Worm (Caenorhabditis elegans) whole organism, L1 larva: ENCODE results near the gene srx-128.

Experiments
- C34B4.2 ChIP-seq: sonication (generic microtip); optimal IDR thresholded peaks from 2 replicates; lab custom pipeline; 2017; ENCODE audit warnings: mild to moderate bottlenecking, missing genetic modification characterization, missing compliant biosample characterization
- ceh-88 ChIP-seq: fragments of 200-800 bp; sonication (Bioruptor generic); IDR thresholded peaks from 2 replicates; pipeline ENCODE4 v1.3.6; 2022; ENCODE audit warnings: missing genetic modification characterization, missing compliant biosample characterization
- efl-1 ChIP-seq, 4 experiments: fragments of 150-350 bp; optimal IDR thresholded peaks in 3 of 4; peaks in 1 of 4; 1 replicate in 1 of 4; 2 replicates in 3 of 4; lab custom pipeline; 2014; ENCODE audit warnings: missing biosample characterization in 2 of 4, missing genetic modification characterization in 2 of 4, missing genetic modification reagents in 2 of 4
- egl-13 ChIP-seq: sonication (generic microtip); optimal IDR thresholded peaks from 2 replicates; lab custom pipeline; 2016; ENCODE audit warnings: missing genotype, missing genetic modification reagents, missing genetic modification characterization, missing compliant biosample characterization
- egl-27 ChIP-seq, 2 experiments: fragments of 150-350 bp in 1 of 2; sonication (generic microtip); optimal IDR thresholded peaks; 3 replicates each; lab custom pipeline; 2017 to 2018; ENCODE audit warnings: missing biosample characterization in 2 of 2, missing genetic modification characterization in 2 of 2, missing genetic modification reagents in 2 of 2
- elt-2 ChIP-seq: sonication (generic microtip); optimal IDR thresholded peaks from 2 replicates; lab custom pipeline; 2016; ENCODE audit warnings: missing genetic modification characterization, mild to moderate bottlenecking, inconsistent platforms, missing compliant biosample characterization, missing genetic modification reagents
- elt-3 ChIP-seq, 6 experiments: fragments of 150-350 bp in 1 of 6; sonication (generic microtip); optimal IDR thresholded peaks; 2 replicates each; lab custom pipeline; 2017 to 2018; ENCODE audit warnings: missing biosample characterization in 6 of 6, missing genetic modification characterization in 6 of 6, inconsistent platforms in 1 of 6
- fkh-8 ChIP-seq: sonication (generic microtip); optimal IDR thresholded peaks from 2 replicates; lab custom pipeline; 2016; ENCODE audit warnings: mild to moderate bottlenecking, missing genetic modification characterization, missing compliant biosample characterization
- fos-1 ChIP-seq: fragments of 150-350 bp; optimal IDR thresholded peaks from 2 replicates; lab custom pipeline; 2014; ENCODE audit warnings: missing biosample characterization, missing genetic modification characterization
- grh-1 ChIP-seq: fragments of 200-800 bp; sonication (Bioruptor generic); IDR thresholded peaks from 2 replicates; pipeline ENCODE4 v1.3.6; 2022; ENCODE audit warnings: missing genetic modification reagents, missing genetic modification characterization, missing compliant biosample characterization
- hlh-17 ChIP-seq: fragments of 200-800 bp; sonication (Bioruptor generic); optimal IDR thresholded peaks from 2 replicates; lab custom pipeline; 2018; ENCODE audit warnings: missing genetic modification characterization, mild to moderate bottlenecking, missing compliant biosample characterization, moderate library complexity, borderline replicate concordance
- hlh-4 ChIP-seq: sonication (generic microtip); optimal IDR thresholded peaks from 2 replicates; lab custom pipeline; 2016; ENCODE audit warnings: mild to moderate bottlenecking, missing genetic modification characterization, missing compliant biosample characterization
- irx-1 ChIP-seq: sonication (generic microtip); optimal IDR thresholded peaks from 2 replicates; lab custom pipeline; 2016; ENCODE audit warnings: missing genetic modification characterization, missing compliant biosample characterization
- lin-13 ChIP-seq: fragments of 150-350 bp; optimal IDR thresholded peaks from 2 replicates; lab custom pipeline; 2014; ENCODE audit warnings: missing biosample characterization, missing genetic modification reagents, missing genetic modification characterization
- lin-14 ChIP-seq: fragments of 200-800 bp; sonication (Bioruptor generic); optimal IDR thresholded peaks from 2 replicates; lab custom pipeline; 2018; ENCODE audit warnings: mild to moderate bottlenecking, missing genetic modification characterization, moderate library complexity, missing compliant biosample characterization
- lir-3 ChIP-seq: sonication (generic microtip); optimal IDR thresholded peaks from 2 replicates; lab custom pipeline; 2016; ENCODE audit warnings: mild to moderate bottlenecking, missing genetic modification characterization, moderate library complexity, missing compliant biosample characterization; ENCODE audit not compliant: poor library complexity
- mab-9 ChIP-seq: fragments of 200-800 bp; sonication (Bioruptor generic); IDR thresholded peaks from 2 replicates; pipeline ENCODE4 v1.3.6; 2022; ENCODE audit warnings: missing genetic modification reagents, missing genetic modification characterization, missing compliant biosample characterization
- mdl-1 ChIP-seq, 2 experiments: fragments of 150-350 bp; optimal IDR thresholded peaks; 2 replicates each; lab custom pipeline; 2014 to 2017; ENCODE audit warnings: missing biosample characterization in 2 of 2, missing genetic modification characterization in 2 of 2, inconsistent platforms in 1 of 2
- mep-1 ChIP-seq: fragments of 150-350 bp; optimal IDR thresholded peaks from 2 replicates; lab custom pipeline; 2014; ENCODE audit warnings: missing biosample characterization, missing genetic modification characterization
- nhr-12 ChIP-seq: sonication (generic microtip); optimal IDR thresholded peaks from 2 replicates; lab custom pipeline; 2017; ENCODE audit warnings: missing biosample characterization, missing genetic modification characterization
- nhr-20 ChIP-seq: sonication (generic microtip); optimal IDR thresholded peaks from 2 replicates; lab custom pipeline; 2016; ENCODE audit warnings: mild to moderate bottlenecking, missing genetic modification characterization, missing compliant biosample characterization
- nhr-47 ChIP-seq: sonication (generic microtip); optimal IDR thresholded peaks from 2 replicates; lab custom pipeline; 2016; ENCODE audit warnings: mild to moderate bottlenecking, missing genetic modification characterization, moderate library complexity, missing compliant biosample characterization
- nhr-71 ChIP-seq: sonication (generic microtip); optimal IDR thresholded peaks from 2 replicates; lab custom pipeline; 2016; ENCODE audit warnings: mild to moderate bottlenecking, missing genetic modification characterization, moderate library complexity, missing compliant biosample characterization
- nhr-76 ChIP-seq: sonication (generic microtip); optimal IDR thresholded peaks from 2 replicates; lab custom pipeline; 2017; ENCODE audit warnings: missing biosample characterization, missing genetic modification characterization
- nhr-77 ChIP-seq: fragments of 150-350 bp; optimal IDR thresholded peaks from 2 replicates; lab custom pipeline; 2014; ENCODE audit warnings: missing biosample characterization, missing genetic modification characterization
- nhr-84 ChIP-seq: sonication (generic microtip); optimal IDR thresholded peaks from 2 replicates; lab custom pipeline; 2017; ENCODE audit warnings: missing biosample characterization, missing genetic modification characterization
- nhr-85 ChIP-seq: sonication (generic microtip); peaks from one replicate; lab custom pipeline; 2016; ENCODE audit warnings: missing genetic modification characterization, inconsistent platforms, missing compliant biosample characterization
- nhr-90 ChIP-seq: sonication (generic microtip); optimal IDR thresholded peaks from 2 replicates; lab custom pipeline; 2016; ENCODE audit warnings: mild to moderate bottlenecking, missing genetic modification characterization, missing compliant biosample characterization; ENCODE audit not compliant: poor library complexity
- pag-3 ChIP-seq: sonication (generic microtip); optimal IDR thresholded peaks from 2 replicates; lab custom pipeline; 2017; ENCODE audit warnings: missing genetic modification characterization, mild to moderate bottlenecking, missing compliant biosample characterization, antibody characterized with exemption, borderline replicate concordance; ENCODE audit not compliant: insufficient read depth
- pax-3 ChIP-seq: fragments of 200-800 bp; sonication (Bioruptor generic); optimal IDR thresholded peaks from 2 replicates; lab custom pipeline; 2018; ENCODE audit warnings: mild to moderate bottlenecking, missing genetic modification characterization, moderate library complexity, missing compliant biosample characterization
- skn-1 ChIP-seq: fragments of 150-350 bp; optimal IDR thresholded peaks from 2 replicates; lab custom pipeline; 2014; ENCODE audit warnings: missing biosample characterization, missing genetic modification characterization
- snpc-4 ChIP-seq: fragments of 150-350 bp; optimal IDR thresholded peaks from 2 replicates; lab custom pipeline; 2014; ENCODE audit warnings: missing biosample characterization, missing genetic modification characterization
- tbx-2 ChIP-seq: sonication (generic microtip); optimal IDR thresholded peaks from 2 replicates; lab custom pipeline; 2016; ENCODE audit warnings: missing genetic modification characterization, missing compliant biosample characterization
- tlp-1 ChIP-seq: fragments of 150-350 bp; optimal IDR thresholded peaks from 2 replicates; lab custom pipeline; 2014; ENCODE audit warnings: missing biosample characterization, missing genetic modification characterization
- unc-130 ChIP-seq: fragments of 150-350 bp; optimal IDR thresholded peaks from 2 replicates; lab custom pipeline; 2017; ENCODE audit warnings: missing biosample characterization, missing genetic modification characterization, inconsistent platforms
- unc-30 ChIP-seq: sonication (generic microtip); optimal IDR thresholded peaks from 2 replicates; lab custom pipeline; 2017; ENCODE audit warnings: missing biosample characterization, missing genetic modification characterization
- unc-62 ChIP-seq: fragments of 150-350 bp; optimal IDR thresholded peaks from 2 replicates; lab custom pipeline; 2014; ENCODE audit warnings: missing biosample characterization, missing genetic modification reagents, missing genetic modification characterization
- unc-98 ChIP-seq: fragments of 200-800 bp; sonication (Bioruptor generic); IDR thresholded peaks from 2 replicates; pipeline ENCODE4 v1.3.6; 2022; ENCODE audit warnings: missing genetic modification characterization, missing compliant biosample characterization
- zag-1 ChIP-seq: fragments of 150-350 bp; optimal IDR thresholded peaks from 2 replicates; lab custom pipeline; 2014; ENCODE audit warnings: missing biosample characterization, missing genetic modification characterization
- zip-4 ChIP-seq: fragments of 200-800 bp; sonication (Bioruptor generic); optimal IDR thresholded peaks from 2 replicates; lab custom pipeline; 2018; ENCODE audit warnings: mild to moderate bottlenecking, missing genetic modification characterization, moderate library complexity, missing compliant biosample characterization
- ztf-11 ChIP-seq, 2 experiments: sonication (generic microtip); optimal IDR thresholded peaks; 2 replicates each; lab custom pipeline; 2016 to 2017; ENCODE audit warnings: missing genetic modification characterization in 2 of 2, missing biosample characterization in 1 of 2, missing compliant biosample characterization in 1 of 2

srx-128 gene

DNA sequence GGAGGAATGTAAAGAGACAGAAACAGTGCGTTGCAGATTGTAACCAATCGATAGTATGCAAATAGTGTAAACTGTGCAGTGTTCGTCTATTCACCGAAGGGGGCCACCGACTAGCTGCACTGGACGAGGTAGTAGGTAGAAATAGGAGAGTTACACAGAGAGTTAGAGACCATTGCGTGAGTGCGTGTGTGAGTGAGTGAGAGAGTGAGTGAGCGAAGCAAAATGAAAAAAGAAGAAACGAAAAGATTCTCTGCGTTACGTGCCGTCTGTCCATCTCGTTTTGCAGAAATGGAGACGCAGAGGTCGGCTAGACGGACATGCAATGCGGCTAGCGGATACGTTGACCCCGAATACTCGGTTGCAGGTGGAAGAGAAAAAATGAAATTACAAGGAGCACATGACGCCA, 28.8 kb upstream of the srx-128 start (continued):
- TF ChIP-seq irx-1 (no peak), nhr-84 (no peak), nhr-47 (peak; percentile 61)

DNA sequence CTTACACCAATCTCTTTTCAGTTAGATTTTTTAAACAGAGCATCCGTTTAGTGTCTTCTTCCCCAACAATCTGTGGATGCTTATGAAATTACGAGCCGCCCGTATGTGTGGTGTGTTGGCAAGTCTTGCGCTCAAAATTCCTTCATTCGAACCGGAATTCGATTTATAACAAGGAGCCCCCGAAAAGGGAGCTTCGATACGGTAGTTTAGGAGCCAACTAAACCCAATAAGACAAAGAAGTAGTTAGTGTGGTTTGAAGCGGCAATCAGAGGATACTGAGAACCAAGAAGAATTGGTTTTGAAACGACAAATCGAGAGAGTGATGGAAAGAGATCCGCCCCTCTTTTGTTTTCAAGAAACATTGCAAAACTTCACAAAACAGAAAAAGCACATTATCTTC, 24.9 kb upstream of the srx-128 start:
- no peak for TF ChIP-seq tbx-2 (tag; lab: Kevin White, UChicago)
- TF ChIP-seq lin-14 (GFP tag; lab: Kevin White, UChicago): peak; percentile 48
- TF ChIP-seq efl-1 (optimal IDR thresholded peaks at IDR 0.05; lab: Kevin White, UChicago): no peak
- TF ChIP-seq efl-1 (GFP tag; optimal IDR thresholded peaks at IDR 0.05 in 1 of 2; lab: Kevin White, UChicago): peak in 1 of 2 experiments; percentile 46
- TF ChIP-seq egl-13 (tag; lab: Kevin White, UChicago): no peak

DNA sequence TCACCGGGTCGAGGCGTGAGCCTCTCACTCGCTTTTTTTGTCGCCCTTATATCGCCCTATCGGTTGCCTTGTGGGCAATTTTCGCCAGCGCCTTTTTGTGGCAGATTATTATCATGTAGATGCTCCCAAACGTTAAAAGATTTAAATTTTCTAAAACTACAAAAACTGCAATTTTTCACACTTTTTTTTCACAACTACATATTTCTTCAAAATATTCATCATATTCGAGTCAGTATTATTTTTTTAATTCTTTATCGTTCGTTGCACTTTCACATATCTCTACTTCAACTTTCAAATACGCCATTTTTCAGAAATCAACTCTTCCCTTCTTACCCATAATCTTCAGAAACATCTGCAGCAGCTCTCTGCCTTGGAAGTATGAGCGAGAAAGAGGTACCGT, 24.3 kb upstream of the srx-128 start, which contains the start of gene ceh-24:
Gene ceh-24 (plus strand): TSS at position 301 of the 400 bp plus-strand sequence.
- TF ChIP-seq nhr-20 (tag; lab: Kevin White, UChicago): no peak
- no peak for TF ChIP-seq irx-1
- TF ChIP-seq lir-3 (tag; lab: Kevin White, UChicago): no peak
- TF ChIP-seq nhr-85 (tag; lab: Kevin White, UChicago): no peak
- TF ChIP-seq lin-13 (GFP tag; lab: Kevin White, UChicago): no peak
- no peak for TF ChIP-seq zag-1 (tag; lab: Kevin White, UChicago)
- TF ChIP-seq hlh-4: no peak
- no peak for TF ChIP-seq mep-1 (tag; lab: Kevin White, UChicago)
- no peak for TF ChIP-seq C34B4.2 (tag; lab: Kevin White, UChicago)
- TF ChIP-seq nhr-47: no peak
- no peak for TF ChIP-seq ceh-88 (GFP tag; lab: Robert Waterston, UW)
- TF ChIP-seq tbx-2 (tag; lab: Kevin White, UChicago): no peak
- no peak for TF ChIP-seq nhr-76 (tag; lab: Kevin White, UChicago)
- TF ChIP-seq hlh-17 (GFP tag; lab: Kevin White, UChicago): no peak
- TF ChIP-seq, all 84 proteins: peak for 0

DNA sequence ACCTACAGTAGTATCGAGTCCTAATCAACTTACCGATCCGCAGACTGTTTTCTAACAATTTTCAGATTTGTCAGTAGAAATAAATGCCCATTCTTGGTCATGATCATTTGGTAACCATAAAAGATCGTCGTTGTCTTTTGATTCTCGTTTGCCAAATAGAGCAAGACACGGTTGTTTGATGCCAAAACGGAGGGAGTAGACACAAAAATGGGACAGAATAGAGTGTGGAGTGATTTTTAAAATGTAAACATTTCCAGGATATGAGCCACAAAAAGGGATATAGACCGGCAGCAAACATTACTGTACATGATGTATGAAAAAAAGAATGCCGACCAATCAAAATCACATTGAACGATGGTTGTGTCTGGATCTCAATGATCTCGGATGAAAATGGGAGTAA, 20.4 kb upstream of the srx-128 start, which contains the start of gene F55B12.2:
Gene F55B12.2 (minus strand): TSS at position 101 of the 400 bp plus-strand sequence.
- TF ChIP-seq nhr-71 (tag; lab: Kevin White, UChicago): no peak

DNA sequence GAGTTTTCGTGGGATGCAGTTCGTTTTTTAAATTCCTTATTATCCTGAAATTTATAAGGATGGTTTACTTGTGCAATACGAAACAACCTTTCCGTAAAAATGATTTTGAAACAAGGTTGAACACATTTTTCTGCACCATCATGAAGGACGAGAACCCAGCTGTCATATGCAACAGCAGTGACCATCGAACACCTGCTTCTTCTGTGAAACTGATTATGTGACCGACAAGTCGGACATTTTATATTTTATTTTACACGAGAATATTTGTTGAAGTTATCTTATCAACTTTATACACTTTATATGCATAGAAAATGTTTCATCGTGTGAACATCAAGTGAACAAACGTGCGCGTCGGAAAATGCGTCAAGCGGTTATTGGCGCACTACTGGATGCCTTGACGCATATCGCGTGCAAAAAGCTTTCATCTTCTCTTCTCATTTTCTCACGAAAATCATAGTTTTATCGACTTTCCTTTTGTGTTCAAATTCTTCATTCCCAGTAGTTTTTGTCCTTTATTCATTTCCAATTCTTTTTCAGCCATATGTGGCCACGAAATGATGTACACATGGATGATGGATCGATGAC, 18.4 kb upstream of the srx-128 start, which contains the start of gene sel-10:
Gene sel-10 (plus strand): TSS at position 538 of the 585 bp plus-strand sequence.
- TF ChIP-seq C34B4.2 (tag; lab: Kevin White, UChicago): no peak
- peak; percentile 64 for TF ChIP-seq irx-1
- peak in 1 of 2 experiments; percentile 73 for TF ChIP-seq mdl-1 (tag; optimal IDR thresholded peaks at IDR 0.05; lab: Kevin White, UChicago)
- peak; percentile 41 for TF ChIP-seq zip-4 (GFP tag; lab: Kevin White, UChicago)
- TF ChIP-seq elt-2: peak; percentile 43
- no peak for TF ChIP-seq nhr-84
- peak; percentile 55 for TF ChIP-seq nhr-77 (tag; lab: Kevin White, UChicago)
- TF ChIP-seq nhr-90 (tag; lab: Kevin White, UChicago): peak; percentile 79
- no peak for TF ChIP-seq pag-3 (tag; lab: Kevin White, UChicago)
- no peak for TF ChIP-seq tlp-1
- no peak for TF ChIP-seq fos-1 (tag; lab: Kevin White, UChicago)
- peak; percentile 71 for TF ChIP-seq fkh-8 (tag; lab: Kevin White, UChicago)
- TF ChIP-seq nhr-47: peak; percentile 87
- TF ChIP-seq snpc-4: peak; percentile 73
- TF ChIP-seq grh-1: peak; percentile 15; the same call in 1 of the 2 replicates
- no peak for TF ChIP-seq unc-30 (tag; lab: Kevin White, UChicago)
- no peak for TF ChIP-seq nhr-12 (tag; lab: Kevin White, UChicago)
- TF ChIP-seq efl-1 (optimal IDR thresholded peaks at IDR 0.05; lab: Kevin White, UChicago): peak; percentile 75 to 81
- peak; percentile 71 to 98 for TF ChIP-seq efl-1 (GFP tag; optimal IDR thresholded peaks at IDR 0.05 in 1 of 2; lab: Kevin White, UChicago)
- TF ChIP-seq elt-3 (tag; optimal IDR thresholded peaks at IDR 0.05; lab: Kevin White, UChicago): peak in 1 of 6 experiments; percentile 75
- peak; percentile 51 for TF ChIP-seq skn-1 (tag; lab: Kevin White, UChicago)
- peak; percentile 80 for TF ChIP-seq unc-130 (tag; lab: Kevin White, UChicago)
- peak; percentile 79 for TF ChIP-seq pax-3 (tag; lab: Kevin White, UChicago)
- TF ChIP-seq ceh-88 (GFP tag; lab: Robert Waterston, UW): no peak
- TF ChIP-seq tbx-2 (tag; lab: Kevin White, UChicago): peak; percentile 77
- no peak for TF ChIP-seq unc-98 (GFP tag; lab: Robert Waterston, UW)
- no peak for TF ChIP-seq unc-62 (GFP tag; lab: Kevin White, UChicago)
- TF ChIP-seq ztf-11 (tag; optimal IDR thresholded peaks at IDR 0.05; lab: Kevin White, UChicago): peak in 1 of 2 experiments; percentile 0
- TF ChIP-seq mab-9: no peak
- no peak for TF ChIP-seq egl-27 (tag; optimal IDR thresholded peaks at IDR 0.05; lab: Kevin White, UChicago)
